Worm (Caenorhabditis elegans) whole organism, young adult: ENCODE data around the gene F38A6.4.
A peak's percentile ranks its signal among the peaks of the same experiment; 100 is the strongest.

Experiments used
- B0019.2 ChIP-seq: fragments of 200-800 bp; sonication (Bioruptor generic); conservative IDR thresholded peaks from 2 replicates; pipeline ENCODE4 v1.3.6; 2022; ENCODE audit warnings: missing genetic modification reagents, missing genetic modification characterization, missing compliant biosample characterization
- B0336.3 ChIP-seq: fragments of 200-800 bp; sonication (Bioruptor generic); IDR thresholded peaks from 2 replicates; pipeline ENCODE4 v1.3.6; 2022; ENCODE audit warnings: missing genetic modification characterization, missing compliant biosample characterization
- C06A6.2 ChIP-seq: fragments of 200-800 bp; sonication (Bioruptor generic); conservative IDR thresholded peaks from 2 replicates; pipeline ENCODE4 v1.3.6; 2022; ENCODE audit warnings: missing genetic modification characterization, missing compliant biosample characterization
- C17E4.6 ChIP-seq: fragments of 200-800 bp; sonication (Bioruptor generic); IDR thresholded peaks from 2 replicates; pipeline ENCODE4 v1.3.6; 2022; ENCODE audit warnings: missing genetic modification reagents, missing genetic modification characterization, missing compliant biosample characterization
- D2030.7 ChIP-seq: fragments of 200-800 bp; sonication (Bioruptor generic); IDR thresholded peaks from 2 replicates; pipeline ENCODE4 v1.3.6; 2022; ENCODE audit warnings: missing genetic modification reagents, missing genetic modification characterization, missing compliant biosample characterization
- F10E7.11 ChIP-seq: sonication (generic microtip); optimal IDR thresholded peaks from 2 replicates; lab custom pipeline; 2017; ENCODE audit warnings: mild to moderate bottlenecking, missing genetic modification characterization, moderate library complexity, missing compliant biosample characterization
- F49E8.2 ChIP-seq: sonication (generic microtip); optimal IDR thresholded peaks from 3 replicates; lab custom pipeline; 2017; ENCODE audit warnings: missing genetic modification characterization, mild to moderate bottlenecking, missing compliant biosample characterization, antibody characterized with exemption, moderate library complexity; ENCODE audit not compliant: insufficient read depth
- K11D2.4 ChIP-seq: fragments of 200-800 bp; sonication (Bioruptor generic); IDR thresholded peaks from 2 replicates; pipeline ENCODE4 v1.3.6; 2022; ENCODE audit warnings: missing genetic modification reagents, missing genetic modification characterization, missing compliant biosample characterization
- T07F8.4 ChIP-seq: sonication (generic microtip); optimal IDR thresholded peaks from 2 replicates; lab custom pipeline; 2016; ENCODE audit warnings: mild to moderate bottlenecking, missing genetic modification characterization, moderate library complexity, missing compliant biosample characterization
- Y53F4B.3 ChIP-seq: fragments of 200-800 bp; sonication (Bioruptor generic); IDR thresholded peaks from 2 replicates; pipeline ENCODE4 v1.3.6; 2022; ENCODE audit warnings: missing genetic modification reagents, missing genetic modification characterization, missing compliant biosample characterization
- Y53G8AR.9 ChIP-seq: fragments of 200-800 bp; sonication (Bioruptor generic); conservative IDR thresholded peaks from 2 replicates; pipeline ENCODE4 v1.3.6; 2022; ENCODE audit warnings: missing genetic modification reagents, missing genetic modification characterization, missing compliant biosample characterization
- Y79H2A.3 ChIP-seq: fragments of 200-800 bp; sonication (Bioruptor generic); conservative IDR thresholded peaks from 2 replicates; pipeline ENCODE4 v1.3.6; 2022; ENCODE audit warnings: missing genetic modification reagents, missing genetic modification characterization, missing compliant biosample characterization
- akir-1 ChIP-seq: fragments of 200-800 bp; sonication (Bioruptor generic); optimal IDR thresholded peaks from 2 replicates; lab custom pipeline; 2018; ENCODE audit warnings: mild to moderate bottlenecking, missing genetic modification characterization, moderate library complexity, missing compliant biosample characterization
- atf-7 ChIP-seq: sonication (generic microtip); optimal IDR thresholded peaks from 2 replicates; lab custom pipeline; 2017; ENCODE audit warnings: mild to moderate bottlenecking, missing genetic modification characterization, missing compliant biosample characterization
- athp-1 ChIP-seq: sonication (generic microtip); optimal IDR thresholded peaks from 2 replicates; lab custom pipeline; 2017; ENCODE audit warnings: mild to moderate bottlenecking, missing genetic modification characterization, missing compliant biosample characterization
- attf-5 ChIP-seq: fragments of 200-800 bp; sonication (Bioruptor generic); optimal IDR thresholded peaks from 2 replicates; lab custom pipeline; 2018; ENCODE audit warnings: mild to moderate bottlenecking, missing genetic modification characterization, missing compliant biosample characterization
- bed-1 ChIP-seq: fragments of 200-800 bp; sonication (Bioruptor generic); IDR thresholded peaks from 2 replicates; pipeline ENCODE4 v1.3.6; 2022; ENCODE audit warnings: missing genetic modification reagents, missing genetic modification characterization, missing compliant biosample characterization
- cebp-1 ChIP-seq, 2 experiments: fragments of 200-800 bp in 1 of 2; sonication (Bioruptor generic) in 1 of 2; sonication (generic microtip) in 1 of 2; IDR thresholded peaks in 1 of 2; optimal IDR thresholded peaks in 1 of 2; 2 replicates each; pipeline versions ENCODE4 v1.3.6 to Lab custom; 2017 to 2022; ENCODE audit warnings: missing compliant biosample characterization in 2 of 2, missing genetic modification characterization in 2 of 2, mild to moderate bottlenecking in 1 of 2, missing genetic modification reagents in 1 of 2, moderate library complexity in 1 of 2
- ceh-91 ChIP-seq: fragments of 200-800 bp; sonication (Bioruptor generic); IDR thresholded peaks from 2 replicates; pipeline ENCODE4 v1.3.6; 2022; ENCODE audit warnings: missing genetic modification reagents, missing genetic modification characterization, missing compliant biosample characterization
- egl-18 ChIP-seq: fragments of 200-800 bp; sonication (Bioruptor generic); IDR thresholded peaks from 2 replicates; pipeline ENCODE4 v1.3.6; 2022; ENCODE audit warnings: missing genetic modification reagents, missing genetic modification characterization, missing compliant biosample characterization
- him-1 ChIP-seq: sonication (generic microtip); optimal IDR thresholded peaks from 2 replicates; lab custom pipeline; 2016; ENCODE audit warnings: missing genotype, missing genetic modification reagents, missing genetic modification characterization, missing compliant biosample characterization
- hlh-26 ChIP-seq: fragments of 200-800 bp; sonication (Bioruptor generic); conservative IDR thresholded peaks from 2 replicates; pipeline ENCODE4 v1.3.6; 2022; ENCODE audit warnings: missing genetic modification reagents, missing genetic modification characterization, missing compliant biosample characterization
- hmg-1.2 ChIP-seq: fragments of 200-800 bp; sonication (Bioruptor generic); IDR thresholded peaks from 2 replicates; pipeline ENCODE4 v1.3.6; 2022; ENCODE audit warnings: missing genetic modification reagents, missing genetic modification characterization, missing compliant biosample characterization
- lsl-1 ChIP-seq: fragments of 200-800 bp; sonication (Bioruptor generic); optimal IDR thresholded peaks from 2 replicates; lab custom pipeline; 2018; ENCODE audit warnings: mild to moderate bottlenecking, missing genetic modification characterization, moderate library complexity, missing compliant biosample characterization
- madf-3 ChIP-seq: fragments of 200-800 bp; sonication (Bioruptor generic); IDR thresholded peaks from 2 replicates; pipeline ENCODE4 v1.3.6; 2022; ENCODE audit warnings: missing genetic modification reagents, missing genetic modification characterization, missing compliant biosample characterization
- mcd-1 ChIP-seq: fragments of 200-800 bp; sonication (Bioruptor generic); IDR thresholded peaks from 2 replicates; pipeline ENCODE4 v1.3.6; 2022; ENCODE audit warnings: missing genetic modification reagents, missing genetic modification characterization, missing compliant biosample characterization
- nfya-2 ChIP-seq: fragments of 200-800 bp; sonication (Bioruptor generic); IDR thresholded peaks from 2 replicates; pipeline ENCODE4 v1.3.6; 2022; ENCODE audit warnings: missing genetic modification reagents, missing genetic modification characterization, missing compliant biosample characterization
- nhr-179 ChIP-seq: sonication (generic microtip); optimal IDR thresholded peaks from 2 replicates; lab custom pipeline; 2016; ENCODE audit warnings: mild to moderate bottlenecking, missing genetic modification characterization, missing compliant biosample characterization
- rcor-1 ChIP-seq: fragments of 200-800 bp; sonication (Bioruptor generic); IDR thresholded peaks from 2 replicates; pipeline ENCODE4 v1.3.6; 2022; ENCODE audit warnings: missing genetic modification reagents, missing genetic modification characterization, missing compliant biosample characterization
- repo-1 ChIP-seq: sonication (generic microtip); optimal IDR thresholded peaks from 2 replicates; lab custom pipeline; 2017; ENCODE audit warnings: mild to moderate bottlenecking, missing genetic modification characterization, missing compliant biosample characterization
- rpc-1 ChIP-seq, 2 experiments: fragments of 150-350 bp in 1 of 2; sonication (generic microtip) in 1 of 2; optimal IDR thresholded peaks; 2 replicates each; lab custom pipeline; 2014 to 2018; ENCODE audit warnings: missing biosample characterization in 1 of 2, missing genetic modification characterization in 1 of 2, missing genetic modification reagents in 1 of 2, missing genotype in 1 of 2
- snpc-1.1 ChIP-seq: sonication (generic microtip); optimal IDR thresholded peaks from 2 replicates; lab custom pipeline; 2017; ENCODE audit warnings: missing genetic modification characterization, mild to moderate bottlenecking, missing compliant biosample characterization, antibody characterized with exemption, moderate library complexity, missing genotype, missing genetic modification reagents; ENCODE audit not compliant: insufficient read depth
- snpc-4 ChIP-seq, 5 experiments: fragments of 150-350 bp in 1 of 5; sonication (generic microtip) in 4 of 5; optimal IDR thresholded peaks; 2 replicates each; lab custom pipeline; 2014 to 2018; ENCODE audit warnings: missing genetic modification characterization in 5 of 5, missing biosample characterization in 3 of 5, antibody characterized with exemption in 2 of 5, mild to moderate bottlenecking in 2 of 5, missing compliant biosample characterization in 2 of 5, missing genotype in 2 of 5, moderate library complexity in 2 of 5, missing genetic modification reagents in 1 of 5
- tbp1 ChIP-seq: fragments of 200-800 bp; sonication (Bioruptor generic); optimal IDR thresholded peaks from 2 replicates; lab custom pipeline; 2018; ENCODE audit warnings: mild to moderate bottlenecking, missing genetic modification characterization, missing compliant biosample characterization
- tlf-1 ChIP-seq: fragments of 200-800 bp; sonication (Bioruptor generic); optimal IDR thresholded peaks from 2 replicates; lab custom pipeline; 2018; ENCODE audit warnings: mild to moderate bottlenecking, missing genetic modification characterization, missing compliant biosample characterization
- unc-130 ChIP-seq: sonication (generic microtip); optimal IDR thresholded peaks from 2 replicates; lab custom pipeline; 2016; ENCODE audit warnings: missing genetic modification reagents, missing genetic modification characterization, missing compliant biosample characterization
- zfh-2 ChIP-seq: fragments of 200-800 bp; sonication (Bioruptor generic); conservative IDR thresholded peaks from 2 replicates; pipeline ENCODE4 v1.3.6; 2022; ENCODE audit warnings: missing genetic modification reagents, missing genetic modification characterization, missing compliant biosample characterization
- ztf-28 ChIP-seq: fragments of 200-800 bp; sonication (Bioruptor generic); IDR thresholded peaks from 2 replicates; pipeline ENCODE4 v1.3.6; 2022; ENCODE audit warnings: missing genetic modification reagents, missing genetic modification characterization, missing compliant biosample characterization

The F38A6.4 gene

DNA sequence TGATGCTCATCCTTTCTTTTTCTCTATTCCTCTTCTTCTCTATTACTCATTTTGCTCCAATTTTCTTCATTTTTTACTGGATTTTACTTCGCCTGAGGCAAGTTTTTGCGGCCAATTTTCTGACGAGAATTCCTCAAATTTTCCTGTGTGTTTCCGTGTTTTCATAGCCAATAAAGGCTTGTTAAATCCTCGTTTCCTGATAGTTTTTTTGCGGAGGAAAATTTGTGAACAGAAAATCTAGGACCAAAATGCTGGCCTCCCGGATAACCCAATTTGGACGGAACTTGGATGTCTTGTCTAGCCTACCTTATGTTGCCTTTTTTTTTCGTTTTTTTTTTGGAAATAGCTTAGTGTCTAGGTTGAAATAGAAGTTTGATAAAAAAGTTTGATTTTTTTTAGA, 38.5 kb upstream of the F38A6.4 start:
- TF ChIP-seq attf-5 (no peak), egl-18 (no peak), Y53F4B.3 (GFP tag; lab: Robert Waterston, UW) (no peak), hlh-26 (GFP tag; lab: Robert Waterston, UW) (no peak), Y79H2A.3 (GFP tag; lab: Robert Waterston, UW) (no peak), C06A6.2 (GFP tag; lab: Robert Waterston, UW) (no peak), him-1 (tag; lab: Kevin White, UChicago) (no peak), rpc-1 (optimal IDR thresholded peaks at IDR 0.05; lab: Kevin White, UChicago) (no peak), rpc-1 (tag; optimal IDR thresholded peaks at IDR 0.05; lab: Kevin White, UChicago) (no peak), C17E4.6 (GFP tag; lab: Robert Waterston, UW) (no peak), Y53G8AR.9 (GFP tag; lab: Robert Waterston, UW) (no peak), B0019.2 (no peak), madf-3 (GFP tag; lab: Robert Waterston, UW) (no peak), cebp-1 (GFP tag; IDR thresholded peaks at IDR 0.05; lab: Robert Waterston, UW) (no peak), cebp-1 (tag; optimal IDR thresholded peaks at IDR 0.05; lab: Kevin White, UChicago) (no peak), K11D2.4 (no peak)
- TF ChIP-seq, all 124 proteins: peak for 0

- TF ChIP-seq nhr-179 (tag; lab: Kevin White, UChicago) (no peak), T07F8.4 (tag; lab: Kevin White, UChicago) (no peak), bed-1 (GFP tag; lab: Robert Waterston, UW) (no peak), athp-1 (tag; lab: Kevin White, UChicago) (no peak), unc-130 (GFP tag; lab: Kevin White, UChicago) (no peak), F49E8.2 (tag; lab: Kevin White, UChicago) (no peak), zfh-2 (GFP tag; lab: Robert Waterston, UW) (no peak), B0336.3 (GFP tag; lab: Robert Waterston, UW) (no peak), akir-1 (GFP tag; lab: Kevin White, UChicago) (no peak), mcd-1 (GFP tag; lab: Robert Waterston, UW) (no peak), repo-1 (tag; lab: Kevin White, UChicago) (no peak), F10E7.11 (tag; lab: Kevin White, UChicago) (no peak), rcor-1 (GFP tag; lab: Robert Waterston, UW) (no peak), nfya-2 (GFP tag; lab: Robert Waterston, UW) (no peak), lsl-1 (GFP tag; lab: Kevin White, UChicago) (no peak), atf-7 (tag; lab: Kevin White, UChicago) (no peak), tlf-1 (no peak), hmg-1.2 (GFP tag; lab: Robert Waterston, UW) (no peak), ceh-91 (GFP tag; lab: Robert Waterston, UW) (no peak)
Observed at ce11 chrV:20807038-20807437, 31.9 kb upstream of the F38A6.4 start, which contains the start of gene Y44A6D.6. Gene Y44A6D.6 (plus strand): TSS chrV:20807338.

DNA sequence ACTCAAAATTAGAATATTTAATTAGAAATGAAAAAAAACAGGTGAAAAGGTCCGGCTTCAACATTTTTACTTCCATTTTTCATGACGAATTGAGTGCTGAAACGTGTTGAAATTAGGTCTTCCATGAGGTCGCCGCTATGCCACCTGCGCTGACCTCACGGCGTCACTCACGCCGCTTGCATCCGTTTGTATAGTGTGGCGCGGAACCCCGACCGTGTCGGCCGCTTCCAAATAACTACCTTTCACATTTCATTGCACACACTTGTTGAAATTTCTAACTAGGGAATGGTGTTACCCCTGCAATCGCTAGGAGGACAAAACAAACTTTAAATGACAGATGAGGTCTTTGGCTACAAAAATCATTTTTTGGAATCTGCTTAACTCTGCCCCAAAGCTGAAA, 28.3 kb upstream of the F38A6.4 start:
- TF ChIP-seq tbp1, result peak; percentile 43
- peak; percentile 65 for TF ChIP-seq snpc-4 (GFP tag; optimal IDR thresholded peaks at IDR 0.05; lab: Kevin White, UChicago)
- TF ChIP-seq snpc-4 (tag; optimal IDR thresholded peaks at IDR 0.05; lab: Kevin White, UChicago), result peak; percentile 76 to 96 (median 89)
- TF ChIP-seq D2030.7, result 0 out of 2 replicates have a peak, but pooled peaks have one; percentile 39
- TF ChIP-seq snpc-1.1 (tag; lab: Kevin White, UChicago), result peak; percentile 81
- peak; percentile 78 for TF ChIP-seq hmg-1.2 (GFP tag; lab: Robert Waterston, UW)
- TF ChIP-seq ztf-28 (GFP tag; lab: Robert Waterston, UW), result 0 out of 2 replicates have a peak, but pooled peaks have one; percentile 52
